Fruit fly (Drosophila melanogaster): ENCODE data around the gene Pp1alpha-96A.

dm6 chr3R:24564799-24565344, 46.8 kb downstream of the Pp1alpha-96A start:
- TF ChIP-seq Mnt (GFP tag; optimal IDR thresholded peaks at IDR 0.05) (no peak), CG7101 (tag; optimal IDR thresholded peaks at IDR 0.05) (no peak), CG7045 (GFP tag; optimal IDR thresholded peaks at IDR 0.05) (peak; percentile 29), CG1620 (GFP tag; optimal IDR thresholded peaks at IDR 0.05) (no peak), kay (GFP tag; ENCODE audit: borderline replicate concordance) (peak; percentile 84), bab1 (GFP tag; optimal IDR thresholded peaks at IDR 0.05) (no peak), Clk (GFP tag; optimal IDR thresholded peaks at IDR 0.05) (no peak)
